Fruit fly (Drosophila melanogaster) whole organism, embryonic: ENCODE data around the gene CG9672.
A peak's percentile ranks its signal among the peaks of the same experiment; 100 is the strongest.

ENCODE experiments used
- ATbp ChIP-seq: fragments of 200-800 bp; sonication (Bioruptor generic); optimal IDR thresholded peaks from 2 replicates; lab custom pipeline; 2017; ENCODE audit warnings: missing biosample characterization, mild to moderate bottlenecking, missing genetic modification characterization, missing genetic modification reagents
- Adf1 ChIP-seq: fragments of 200-800 bp; sonication (Bioruptor generic); IDR thresholded peaks from 2 replicates; pipeline ENCODE4 v1.3.6; 2022; ENCODE audit warnings: missing biosample characterization, missing genetic modification characterization
- Antp ChIP-seq: fragments of 200-800 bp; sonication (Bioruptor generic); optimal IDR thresholded peaks from 3 replicates; lab custom pipeline; 2016; ENCODE audit warnings: missing biosample characterization, missing genetic modification characterization
- Atf-2 ChIP-seq: fragments of 200-800 bp; sonication (Bioruptor generic); optimal IDR thresholded peaks from 2 replicates; lab custom pipeline; 2016; ENCODE audit warnings: missing biosample characterization, missing genetic modification characterization
- CG10209 ChIP-seq: fragments of 200-800 bp; sonication (Bioruptor generic); optimal IDR thresholded peaks from 3 replicates; lab custom pipeline; 2017; ENCODE audit warnings: missing biosample characterization, mild to moderate bottlenecking, missing genetic modification characterization, missing genetic modification reagents
- CG10543 ChIP-seq: fragments of 200-800 bp; sonication (Bioruptor generic); optimal IDR thresholded peaks from 3 replicates; lab custom pipeline; 2017; ENCODE audit warnings: missing biosample characterization, mild to moderate bottlenecking, missing genetic modification characterization, moderate library complexity
- CG1233 ChIP-seq: fragments of 200-800 bp; sonication (Bioruptor generic); optimal IDR thresholded peaks from 4 replicates; lab custom pipeline; 2018; ENCODE audit warnings: missing biosample characterization, mild to moderate bottlenecking, missing genetic modification characterization
- CG14441 ChIP-seq: fragments of 200-800 bp; sonication (Bioruptor generic); IDR thresholded peaks from 2 replicates; pipeline ENCODE4 v1.3.6; 2022; ENCODE audit warnings: missing biosample characterization, missing genetic modification characterization
- CG15514 ChIP-seq: fragments of 200-800 bp; sonication (Bioruptor generic); optimal IDR thresholded peaks from 3 replicates; lab custom pipeline; 2017; ENCODE audit warnings: missing biosample characterization, missing genetic modification characterization, mild to moderate bottlenecking, moderate library complexity, missing genetic modification reagents
- CG1603 ChIP-seq: fragments of 200-800 bp; sonication (Bioruptor generic); optimal IDR thresholded peaks from 2 replicates; lab custom pipeline; 2019; ENCODE audit warnings: missing biosample characterization, mild to moderate bottlenecking, missing genetic modification characterization, moderate library complexity
- CG17359 ChIP-seq: fragments of 200-800 bp; sonication (Bioruptor generic); optimal IDR thresholded peaks from 3 replicates; lab custom pipeline; 2018; ENCODE audit warnings: missing biosample characterization, mild to moderate bottlenecking, missing genetic modification characterization, moderate library complexity
- CG17912 ChIP-seq: fragments of 200-800 bp; sonication (Bioruptor generic); optimal IDR thresholded peaks from 2 replicates; lab custom pipeline; 2018; ENCODE audit warnings: missing biosample characterization, mild to moderate bottlenecking, missing genetic modification characterization
- CG1792 ChIP-seq: fragments of 200-800 bp; sonication (Bioruptor generic); optimal IDR thresholded peaks from 2 replicates; lab custom pipeline; 2016; ENCODE audit warnings: missing biosample characterization, missing genetic modification characterization
- CG2202 ChIP-seq: fragments of 200-800 bp; sonication (Bioruptor generic); optimal IDR thresholded peaks from 2 replicates; lab custom pipeline; 2018; ENCODE audit warnings: missing biosample characterization, mild to moderate bottlenecking, missing genetic modification characterization
- CG2678 ChIP-seq: fragments of 200-800 bp; sonication (Bioruptor generic); optimal IDR thresholded peaks from 3 replicates; lab custom pipeline; 2019; ENCODE audit warnings: missing biosample characterization, mild to moderate bottlenecking, missing genetic modification characterization, moderate library complexity
- CG30020 ChIP-seq: fragments of 200-800 bp; optimal IDR thresholded peaks from 2 replicates; lab custom pipeline; 2019; ENCODE audit warnings: missing biosample characterization, mild to moderate bottlenecking, missing genetic modification characterization, moderate library complexity
- CG3065 ChIP-seq: fragments of 200-800 bp; sonication (Bioruptor generic); optimal IDR thresholded peaks from 2 replicates; lab custom pipeline; 2016; ENCODE audit warnings: missing biosample characterization, missing genetic modification characterization
- CG3163 ChIP-seq: fragments of 200-800 bp; sonication (Bioruptor generic); optimal IDR thresholded peaks from 3 replicates; lab custom pipeline; 2016; ENCODE audit warnings: missing biosample characterization, missing genetic modification characterization
- CG32772 ChIP-seq: fragments of 200-800 bp; sonication (Bioruptor generic); IDR thresholded peaks from 2 replicates; pipeline ENCODE4 v1.3.6; 2022; ENCODE audit warnings: missing biosample characterization, missing genetic modification characterization
- CG3407 ChIP-seq: fragments of 200-800 bp; sonication (Bioruptor generic); optimal IDR thresholded peaks from 2 replicates; lab custom pipeline; 2018; ENCODE audit warnings: missing biosample characterization, mild to moderate bottlenecking, missing genetic modification characterization
- CG6683 ChIP-seq: fragments of 200-800 bp; sonication (Bioruptor generic); optimal IDR thresholded peaks from 2 replicates; lab custom pipeline; 2017; ENCODE audit warnings: missing biosample characterization, mild to moderate bottlenecking, missing genetic modification characterization, missing genetic modification reagents
- CG6689 ChIP-seq: fragments of 200-800 bp; sonication (Bioruptor generic); IDR thresholded peaks from 2 replicates; pipeline ENCODE4 v1.3.6; 2022; ENCODE audit warnings: missing biosample characterization, missing genetic modification characterization
- CG8359 ChIP-seq: fragments of 200-800 bp; sonication (Bioruptor generic); optimal IDR thresholded peaks from 2 replicates; lab custom pipeline; 2017; ENCODE audit warnings: missing biosample characterization, mild to moderate bottlenecking, missing genetic modification characterization, borderline replicate concordance
- Dbx ChIP-seq: fragments of 200-800 bp; sonication (Bioruptor generic); IDR thresholded peaks from 3 replicates; pipeline ENCODE4 v1.3.6; 2022; ENCODE audit warnings: missing biosample characterization, missing genetic modification characterization
- Dp ChIP-seq: fragments of 200-800 bp; sonication (Bioruptor generic); optimal IDR thresholded peaks from 2 replicates; lab custom pipeline; 2018; ENCODE audit warnings: missing biosample characterization, mild to moderate bottlenecking, missing genetic modification characterization, moderate library complexity
- H15 ChIP-seq: fragments of 200-800 bp; sonication (Bioruptor generic); IDR thresholded peaks from 3 replicates; pipeline ENCODE4 v1.3.6; 2022; ENCODE audit warnings: missing biosample characterization, missing genetic modification characterization
- Jarid2 ChIP-seq: fragments of 200-800 bp; sonication (Bioruptor generic); optimal IDR thresholded peaks from 3 replicates; lab custom pipeline; 2017; ENCODE audit warnings: mild to moderate bottlenecking, missing biosample characterization, missing genetic modification reagents, missing genetic modification characterization
- Mrtf ChIP-seq: fragments of 200-800 bp; sonication (Bioruptor generic); IDR thresholded peaks from 3 replicates; pipeline ENCODE4 v1.3.6; 2022; ENCODE audit warnings: missing biosample characterization, missing genetic modification characterization
- Scr ChIP-seq: fragments of 200-800 bp; sonication (Bioruptor generic); IDR thresholded peaks from 2 replicates; pipeline ENCODE4 v1.3.6; 2022; ENCODE audit warnings: missing biosample characterization, missing genetic modification characterization; ENCODE audit not compliant: partially characterized antibody
- Xrp1 ChIP-seq: fragments of 200-800 bp; sonication (Bioruptor generic); IDR thresholded peaks from 2 replicates; pipeline ENCODE4 v1.3.6; 2022; ENCODE audit warnings: missing biosample characterization, missing genetic modification characterization
- bigmax ChIP-seq: fragments of 200-800 bp; sonication (Bioruptor generic); optimal IDR thresholded peaks from 2 replicates; lab custom pipeline; 2018; ENCODE audit warnings: missing biosample characterization, mild to moderate bottlenecking, missing genetic modification characterization
- bsh ChIP-seq, 2 experiments: fragments of 200-800 bp; sonication (Bioruptor generic); optimal IDR thresholded peaks; 2 replicates each; lab custom pipeline; 2017 to 2018; ENCODE audit warnings: mild to moderate bottlenecking in 2 of 2, missing biosample characterization in 2 of 2, missing genetic modification characterization in 2 of 2, moderate library complexity in 1 of 2
- dysf ChIP-seq: fragments of 200-800 bp; sonication (Bioruptor generic); IDR thresholded peaks from 3 replicates; pipeline ENCODE4 v1.3.6; 2022; ENCODE audit warnings: missing biosample characterization, missing genetic modification characterization
- ind ChIP-seq: fragments of 200-800 bp; sonication (Bioruptor generic); optimal IDR thresholded peaks from 3 replicates; lab custom pipeline; 2016; ENCODE audit warnings: missing biosample characterization, missing genetic modification characterization
- ken ChIP-seq: fragments of 200-800 bp; sonication (Bioruptor generic); IDR thresholded peaks from 3 replicates; pipeline ENCODE4 v1.3.6; 2022; ENCODE audit warnings: missing biosample characterization, missing genetic modification characterization
- klu ChIP-seq: fragments of 200-800 bp; sonication (Bioruptor generic); IDR thresholded peaks from 2 replicates; pipeline ENCODE4 v1.3.6; 2022; ENCODE audit warnings: missing biosample characterization, missing genetic modification characterization
- lmd ChIP-seq: fragments of 200-800 bp; sonication (Bioruptor generic); IDR thresholded peaks from 2 replicates; pipeline ENCODE4 v1.3.6; 2022; ENCODE audit warnings: missing biosample characterization, missing genetic modification characterization
- lola ChIP-seq, 3 experiments: fragments of >200 bp in 2 of 3; fragments of 200-800 bp in 1 of 3; sonication (Bioruptor generic) in 1 of 3; optimal IDR thresholded peaks; 2 replicates each; lab custom pipeline; 2017 to 2019; ENCODE audit warnings: missing biosample characterization in 3 of 3, missing genetic modification characterization in 3 of 3, mild to moderate bottlenecking in 1 of 3, moderate library complexity in 1 of 3
- peb ChIP-seq: fragments of 200-800 bp; sonication (Bioruptor generic); IDR thresholded peaks from 2 replicates; pipeline ENCODE4 v1.3.6; 2022; ENCODE audit warnings: missing biosample characterization, missing genetic modification characterization
- pnt ChIP-seq: fragments of 200-800 bp; sonication (Bioruptor generic); optimal IDR thresholded peaks from 3 replicates; lab custom pipeline; 2016; ENCODE audit warnings: missing biosample characterization, missing genetic modification characterization
- prd ChIP-seq, 3 experiments: fragments of >200 bp in 2 of 3; fragments of 200-800 bp in 1 of 3; sonication (Bioruptor generic) in 1 of 3; optimal IDR thresholded peaks in 2 of 3; IDR thresholded peaks in 1 of 3; 2 replicates in 2 of 3; 3 replicates in 1 of 3; pipeline versions ENCODE4 v1.3.6 to Lab custom; 2017 to 2022; ENCODE audit warnings: missing biosample characterization in 1 of 3, missing genetic modification characterization in 1 of 3
- ranshi ChIP-seq: fragments of 200-800 bp; sonication (Bioruptor generic); IDR thresholded peaks from 2 replicates; pipeline ENCODE4 v1.3.6; 2022; ENCODE audit warnings: missing biosample characterization, missing genetic modification characterization
- sd ChIP-seq: fragments of 200-800 bp; sonication (Bioruptor generic); optimal IDR thresholded peaks from 3 replicates; lab custom pipeline; 2018; ENCODE audit warnings: missing biosample characterization, mild to moderate bottlenecking, missing genetic modification characterization, moderate library complexity
- sisA ChIP-seq: fragments of 200-800 bp; sonication (Bioruptor generic); IDR thresholded peaks from 2 replicates; pipeline ENCODE4 v1.3.6; 2022; ENCODE audit warnings: missing biosample characterization, missing genetic modification characterization
- tap ChIP-seq: fragments of 200-800 bp; optimal IDR thresholded peaks from 3 replicates; lab custom pipeline; 2019; ENCODE audit warnings: missing biosample characterization, mild to moderate bottlenecking, missing genetic modification characterization, moderate library complexity
- ttk ChIP-seq: fragments of 200-800 bp; sonication (Bioruptor generic); IDR thresholded peaks from 2 replicates; pipeline ENCODE4 v2.1.2; 2022; ENCODE audit warnings: missing biosample characterization, missing genetic modification characterization
- unc-4 ChIP-seq: fragments of 200-800 bp; sonication (Bioruptor generic); IDR thresholded peaks from 2 replicates; pipeline ENCODE4 v1.3.6; 2022; ENCODE audit warnings: missing biosample characterization, missing genetic modification characterization; ENCODE audit not compliant: partially characterized antibody
- unpg ChIP-seq: fragments of 200-800 bp; sonication (Bioruptor generic); optimal IDR thresholded peaks from 3 replicates; lab custom pipeline; 2018; ENCODE audit warnings: missing biosample characterization, mild to moderate bottlenecking, missing genetic modification characterization, moderate library complexity
- wor ChIP-seq: fragments of 200-800 bp; sonication (Bioruptor generic); IDR thresholded peaks from 2 replicates; pipeline ENCODE4 v1.3.6; 2022; ENCODE audit warnings: missing biosample characterization, missing genetic modification characterization

Gene CG9672

dm6 chrX:16690499-16690898 is 16.2 kb downstream of the CG9672 start (continued):
- TF ChIP-seq CG6689 (GFP tag; lab: Robert Waterston, UW) (peak; percentile 42; the same call in 1 of the 2 replicates), sisA (GFP tag; lab: Robert Waterston, UW) (peak; percentile 65; the same call in 1 of the 2 replicates), CG1233 (GFP tag; lab: Kevin White, UChicago) (no peak), wor (GFP tag; lab: Robert Waterston, UW) (0 out of 2 replicates have a peak, but pooled peaks have one; percentile 33), sd (tag; lab: Kevin White, UChicago) (no peak), CG30020 (tag; lab: Kevin White, UChicago) (no peak), H15 (no peak), CG2678 (tag; lab: Kevin White, UChicago) (peak; percentile 23), unpg (GFP tag; lab: Kevin White, UChicago) (peak; percentile 47), lmd (GFP tag; lab: Robert Waterston, UW) (peak; percentile 26; the same call in 1 of the 2 replicates), Mrtf (no peak), CG10209 (no peak), pnt (GFP tag; lab: Kevin White, UChicago) (peak; percentile 7), klu (GFP tag; lab: Robert Waterston, UW) (no peak), Dp (GFP tag; lab: Kevin White, UChicago) (no peak), tap (tag; lab: Kevin White, UChicago) (no peak), Jarid2 (GFP tag; lab: Kevin White, UChicago) (no peak), CG32772 (GFP tag; lab: Robert Waterston, UW) (peak; percentile 38; the same call in 1 of the 2 replicates), Antp (GFP tag; lab: Kevin White, UChicago) (peak; percentile 9), Scr (GFP tag; lab: Robert Waterston, UW) (no peak), CG3163 (GFP tag; lab: Kevin White, UChicago) (no peak), CG8359 (GFP tag; lab: Kevin White, UChicago) (no peak), Dbx (GFP tag; lab: Robert Waterston, UW) (no peak), Adf1 (GFP tag; lab: Robert Waterston, UW) (no peak), CG3407 (GFP tag; lab: Kevin White, UChicago) (no peak), bsh (GFP tag; optimal IDR thresholded peaks at IDR 0.05; lab: Kevin White, UChicago) (peak; percentile 18 to 59), dysf (GFP tag; lab: Robert Waterston, UW) (peak; percentile 53; the same call in 2 of the 3 replicates), prd (optimal IDR thresholded peaks at IDR 0.05; lab: Kevin White, UChicago) (no peak), prd (GFP tag; IDR thresholded peaks at IDR 0.05; lab: Robert Waterston, UW) (peak; percentile 33; the same call in 1 of the 3 replicates), ttk (GFP tag; lab: Robert Waterston, UW) (0 out of 2 replicates have a peak, but pooled peaks have one; percentile 36), CG1792 (GFP tag; lab: Kevin White, UChicago) (no peak), ranshi (0 out of 2 replicates have a peak, but pooled peaks have one; percentile 17), CG3065 (GFP tag; lab: Kevin White, UChicago) (no peak), CG2202 (tag; lab: Kevin White, UChicago) (no peak), Xrp1 (peak; percentile 43; the same call in 1 of the 2 replicates), bigmax (no peak), CG1603 (tag; lab: Kevin White, UChicago) (peak; percentile 42), CG17359 (tag; lab: Kevin White, UChicago) (peak; percentile 42), ken (GFP tag; lab: Robert Waterston, UW) (peak; percentile 58; the same call in 1 of the 3 replicates), CG14441 (peak; percentile 54), CG10543 (peak; percentile 21), Atf-2 (GFP tag; lab: Kevin White, UChicago) (no peak), peb (0 out of 2 replicates have a peak, but pooled peaks have one; percentile 32), unc-4 (GFP tag; lab: Robert Waterston, UW) (no peak), lola (GFP tag; optimal IDR thresholded peaks at IDR 0.05; lab: Kevin White, UChicago) (no peak), CG15514 (no peak), CG6683 (GFP tag; lab: Kevin White, UChicago) (no peak), CG17912 (GFP tag; lab: Kevin White, UChicago) (no peak), ATbp (GFP tag; lab: Kevin White, UChicago) (no peak), ind (GFP tag; lab: Kevin White, UChicago) (no peak)
